Worm (Caenorhabditis elegans) whole organism, late embryonic: Measurements from ENCODE around the gene C34C12.6.
A peak's percentile ranks its signal among the peaks of the same experiment; 100 is the strongest.

Experiments
- C08G9.2 ChIP-seq: sonication (generic microtip); optimal IDR thresholded peaks from 2 replicates; lab custom pipeline; 2016; ENCODE audit warnings: mild to moderate bottlenecking, missing genetic modification characterization, moderate library complexity, missing compliant biosample characterization
- C38D4.7 ChIP-seq: fragments of 200-800 bp; sonication (Bioruptor generic); optimal IDR thresholded peaks from 2 replicates; lab custom pipeline; 2018; ENCODE audit warnings: mild to moderate bottlenecking, missing genetic modification characterization, moderate library complexity, missing compliant biosample characterization
- K09A11.1 ChIP-seq: sonication (generic microtip); optimal IDR thresholded peaks from 2 replicates; lab custom pipeline; 2017; ENCODE audit warnings: antibody characterized with exemption, mild to moderate bottlenecking, missing genetic modification characterization, missing compliant biosample characterization; ENCODE audit not compliant: insufficient read depth
- Y22D7AL.16 ChIP-seq: sonication (generic microtip); optimal IDR thresholded peaks from 2 replicates; lab custom pipeline; 2016; ENCODE audit warnings: missing genetic modification characterization, missing compliant biosample characterization
- ama-1 ChIP-seq: fragments of 150-350 bp; optimal IDR thresholded peaks from 2 replicates; lab custom pipeline; 2014
- ceh-18 ChIP-seq: sonication (generic microtip); optimal IDR thresholded peaks from 2 replicates; lab custom pipeline; 2016; ENCODE audit warnings: missing genetic modification characterization, missing compliant biosample characterization
- ceh-22 ChIP-seq: sonication (generic microtip); optimal IDR thresholded peaks from 2 replicates; lab custom pipeline; 2017; ENCODE audit warnings: missing biosample characterization, missing genetic modification characterization
- ceh-24 ChIP-seq: sonication (generic microtip); optimal IDR thresholded peaks from 2 replicates; lab custom pipeline; 2016; ENCODE audit warnings: mild to moderate bottlenecking, missing genetic modification characterization, missing compliant biosample characterization
- ceh-30 ChIP-seq: fragments of 150-350 bp; optimal IDR thresholded peaks from 2 replicates; lab custom pipeline; 2014; ENCODE audit warnings: missing biosample characterization, missing genetic modification characterization
- ceh-31 ChIP-seq: sonication (generic microtip); optimal IDR thresholded peaks from 2 replicates; lab custom pipeline; 2016; ENCODE audit warnings: missing genetic modification characterization, missing compliant biosample characterization
- ceh-45 ChIP-seq: fragments of 200-800 bp; sonication (Bioruptor generic); IDR thresholded peaks from 2 replicates; pipeline ENCODE4 v1.3.6; 2022; ENCODE audit warnings: missing genetic modification reagents, missing genetic modification characterization, missing compliant biosample characterization
- ceh-6 ChIP-seq: fragments of 200-800 bp; sonication (Bioruptor generic); optimal IDR thresholded peaks from 2 replicates; lab custom pipeline; 2018; ENCODE audit warnings: mild to moderate bottlenecking, missing genetic modification characterization, missing compliant biosample characterization
- ceh-9 ChIP-seq: sonication (generic microtip); optimal IDR thresholded peaks from 2 replicates; lab custom pipeline; 2016; ENCODE audit warnings: mild to moderate bottlenecking, missing genetic modification characterization, inconsistent platforms, missing compliant biosample characterization
- dve-1 ChIP-seq: sonication (generic microtip); optimal IDR thresholded peaks from 2 replicates; lab custom pipeline; 2017; ENCODE audit warnings: antibody characterized with exemption, mild to moderate bottlenecking, missing genetic modification characterization, missing compliant biosample characterization
- ets-4 ChIP-seq: sonication (generic microtip); optimal IDR thresholded peaks from 2 replicates; lab custom pipeline; 2016; ENCODE audit warnings: missing genetic modification characterization, missing compliant biosample characterization
- eyg-1 ChIP-seq: sonication (generic microtip); optimal IDR thresholded peaks from 2 replicates; lab custom pipeline; 2016; ENCODE audit warnings: missing genotype, missing genetic modification characterization, missing compliant biosample characterization
- fkh-10 ChIP-seq: fragments of 150-350 bp; optimal IDR thresholded peaks from 2 replicates; lab custom pipeline; 2014; ENCODE audit warnings: missing biosample characterization, missing genetic modification reagents, missing genetic modification characterization
- hlh-13 ChIP-seq: fragments of 200-800 bp; sonication (Bioruptor generic); optimal IDR thresholded peaks from 2 replicates; lab custom pipeline; 2018; ENCODE audit warnings: mild to moderate bottlenecking, missing genetic modification characterization, missing compliant biosample characterization
- hlh-30 ChIP-seq: sonication (generic microtip); optimal IDR thresholded peaks from 2 replicates; lab custom pipeline; 2017; ENCODE audit warnings: antibody characterized with exemption, missing genetic modification characterization, missing compliant biosample characterization; ENCODE audit not compliant: insufficient read depth
- hlh-6 ChIP-seq: sonication (generic microtip); optimal IDR thresholded peaks from 2 replicates; lab custom pipeline; 2016; ENCODE audit warnings: missing genotype, missing genetic modification characterization, missing compliant biosample characterization
- lin-11 ChIP-seq: fragments of 200-800 bp; sonication (Bioruptor generic); optimal IDR thresholded peaks from 2 replicates; lab custom pipeline; 2018; ENCODE audit warnings: mild to moderate bottlenecking, missing genetic modification characterization, missing compliant biosample characterization
- nfya-1 ChIP-seq: sonication (generic microtip); optimal IDR thresholded peaks from 2 replicates; lab custom pipeline; 2017; ENCODE audit warnings: missing genetic modification characterization, mild to moderate bottlenecking, missing compliant biosample characterization, antibody characterized with exemption, moderate library complexity
- nhr-11 ChIP-seq: fragments of 150-350 bp; optimal IDR thresholded peaks from 2 replicates; lab custom pipeline; 2014; ENCODE audit warnings: missing biosample characterization, missing genetic modification characterization
- nhr-232 ChIP-seq: sonication (generic microtip); optimal IDR thresholded peaks from 2 replicates; lab custom pipeline; 2016; ENCODE audit warnings: missing genetic modification characterization, missing compliant biosample characterization
- npax-4 ChIP-seq: sonication (generic microtip); optimal IDR thresholded peaks from 2 replicates; lab custom pipeline; 2016; ENCODE audit warnings: missing genetic modification characterization, missing compliant biosample characterization
- odd-2 ChIP-seq: sonication (generic microtip); optimal IDR thresholded peaks from 2 replicates; lab custom pipeline; 2017; ENCODE audit warnings: antibody characterized with exemption, mild to moderate bottlenecking, missing genetic modification characterization, missing compliant biosample characterization
- pag-3 ChIP-seq: sonication (generic microtip); optimal IDR thresholded peaks from 2 replicates; lab custom pipeline; 2016; ENCODE audit warnings: missing compliant biosample characterization, missing genetic modification characterization, borderline replicate concordance
- pat-9 ChIP-seq: fragments of 200-800 bp; sonication (Bioruptor generic); optimal IDR thresholded peaks from 2 replicates; lab custom pipeline; 2018; ENCODE audit warnings: mild to moderate bottlenecking, missing genetic modification characterization, moderate library complexity, missing compliant biosample characterization
- pax-1 ChIP-seq: fragments of 150-350 bp; optimal IDR thresholded peaks from 2 replicates; lab custom pipeline; 2014; ENCODE audit warnings: missing biosample characterization, missing genetic modification characterization
- pha-2 ChIP-seq: sonication (generic microtip); optimal IDR thresholded peaks from 2 replicates; lab custom pipeline; 2017; ENCODE audit warnings: mild to moderate bottlenecking, missing genetic modification characterization, missing compliant biosample characterization
- pha-4 ChIP-seq: fragments of 150-350 bp; optimal IDR thresholded peaks from 2 replicates; lab custom pipeline; 2018; ENCODE audit warnings: missing biosample characterization, missing genetic modification reagents, missing genetic modification characterization
- pqm-1 ChIP-seq: sonication (generic microtip); optimal IDR thresholded peaks from 2 replicates; lab custom pipeline; 2016; ENCODE audit warnings: missing genetic modification characterization, missing compliant biosample characterization
- rnt-1 ChIP-seq: sonication (generic microtip); optimal IDR thresholded peaks from 2 replicates; lab custom pipeline; 2016; ENCODE audit warnings: missing genetic modification characterization, missing compliant biosample characterization
- sdc-2 ChIP-seq: sonication (generic microtip); optimal IDR thresholded peaks from 2 replicates; lab custom pipeline; 2016; ENCODE audit warnings: missing genotype, missing genetic modification characterization, missing compliant biosample characterization
- tbx-2 ChIP-seq: sonication (generic microtip); optimal IDR thresholded peaks from 2 replicates; lab custom pipeline; 2016; ENCODE audit warnings: missing genetic modification characterization, missing compliant biosample characterization
- unc-3 ChIP-seq, 2 experiments: fragments of 200-800 bp in 1 of 2; sonication (Bioruptor generic) in 1 of 2; sonication (generic microtip) in 1 of 2; conservative IDR thresholded peaks in 1 of 2; optimal IDR thresholded peaks in 1 of 2; 2 replicates each; pipeline versions ENCODE4 v1.3.6 to Lab custom; 2016 to 2022; ENCODE audit warnings: missing compliant biosample characterization in 2 of 2, missing genetic modification characterization in 2 of 2, missing genetic modification reagents in 1 of 2
- unc-55 ChIP-seq: sonication (generic microtip); optimal IDR thresholded peaks from 2 replicates; lab custom pipeline; 2017; ENCODE audit warnings: missing biosample characterization, missing genetic modification reagents, missing genetic modification characterization
- unc-86 ChIP-seq: sonication (generic microtip); optimal IDR thresholded peaks from 2 replicates; lab custom pipeline; 2016; ENCODE audit warnings: missing genetic modification characterization, missing compliant biosample characterization
- zip-5 ChIP-seq: sonication (generic microtip); optimal IDR thresholded peaks from 2 replicates; lab custom pipeline; 2016; ENCODE audit warnings: missing genetic modification characterization, missing compliant biosample characterization

C34C12.6 gene

DNA sequence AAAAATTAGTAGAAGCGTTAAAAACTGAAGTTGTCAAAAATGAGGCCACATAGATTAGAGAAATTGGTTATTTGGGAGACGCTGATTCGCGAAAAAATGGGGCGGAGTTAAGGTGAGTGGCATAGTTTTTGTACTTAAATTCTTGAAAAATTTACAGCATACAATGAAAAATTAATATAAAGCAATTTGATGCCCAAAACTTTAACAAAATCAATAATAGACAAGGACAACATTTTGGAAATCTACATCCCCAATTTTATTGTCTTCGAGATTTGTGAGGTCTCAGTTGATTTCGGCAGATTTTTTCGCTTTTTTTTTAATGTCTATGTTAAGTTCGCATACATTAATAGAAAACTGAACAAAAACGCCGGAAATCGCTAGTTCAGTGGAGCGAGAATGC lies 6.1 kb upstream of the C34C12.6 start (continued):
- TF ChIP-seq hlh-13 (GFP tag; lab: Kevin White, UChicago) (no peak), tbx-2 (tag; lab: Kevin White, UChicago) (peak; percentile 97), ets-4 (tag; lab: Kevin White, UChicago) (peak; percentile 98), lin-11 (tag; lab: Kevin White, UChicago) (peak; percentile 41), ceh-24 (tag; lab: Kevin White, UChicago) (no peak), unc-55 (GFP tag; lab: Kevin White, UChicago) (no peak), Y22D7AL.16 (tag; lab: Kevin White, UChicago) (peak; percentile 53), ceh-22 (tag; lab: Kevin White, UChicago) (no peak), ceh-9 (tag; lab: Kevin White, UChicago) (no peak), npax-4 (tag; lab: Kevin White, UChicago) (no peak), odd-2 (no peak), zip-5 (tag; lab: Kevin White, UChicago) (peak; percentile 98), unc-86 (tag; lab: Kevin White, UChicago) (peak; percentile 82), ceh-6 (no peak), K09A11.1 (no peak), ama-1 (lab: Kevin White, UChicago) (no peak), pag-3 (peak; percentile 86), rnt-1 (tag; lab: Kevin White, UChicago) (peak; percentile 87), ceh-30 (no peak), pha-4 (tag; lab: Kevin White, UChicago) (no peak), pat-9 (tag; lab: Kevin White, UChicago) (no peak), pax-1 (no peak), eyg-1 (tag; lab: Kevin White, UChicago) (peak; percentile 51), C08G9.2 (tag; lab: Kevin White, UChicago) (peak; percentile 99), pqm-1 (peak; percentile 97), sdc-2 (peak; percentile 71), nhr-11 (tag; lab: Kevin White, UChicago) (no peak), nhr-232 (no peak), unc-3 (GFP tag; conservative IDR thresholded peaks at IDR 0.05; lab: Robert Waterston, UW) (no peak), unc-3 (tag; optimal IDR thresholded peaks at IDR 0.05; lab: Kevin White, UChicago) (peak; percentile 88), ceh-18 (tag; lab: Kevin White, UChicago) (peak; percentile 32), hlh-6 (tag; lab: Kevin White, UChicago) (no peak)

DNA sequence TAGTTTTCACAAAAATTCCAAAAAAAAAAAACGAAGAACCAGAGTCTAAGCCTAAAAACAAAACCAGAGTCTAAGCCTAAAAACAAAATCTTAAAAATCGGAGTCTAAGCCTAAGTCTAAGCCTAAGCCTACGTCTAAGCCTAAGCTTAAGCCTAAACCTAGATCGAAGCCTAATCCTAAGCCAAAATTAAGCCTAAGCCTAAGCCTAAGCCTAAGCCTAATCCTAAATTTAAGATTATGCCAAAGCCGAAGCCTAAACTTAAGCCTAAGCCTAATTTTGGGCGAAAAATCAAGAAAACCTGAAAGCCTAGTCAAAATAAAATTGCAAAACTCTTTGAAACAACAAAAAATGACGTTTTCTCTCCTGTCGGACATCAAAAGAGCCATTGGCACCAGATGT lies 5.0 kb upstream of the C34C12.6 start:
- TF ChIP-seq ceh-45 (GFP tag; lab: Robert Waterston, UW) (no peak), dve-1 (tag; lab: Kevin White, UChicago) (peak; percentile 90)

DNA sequence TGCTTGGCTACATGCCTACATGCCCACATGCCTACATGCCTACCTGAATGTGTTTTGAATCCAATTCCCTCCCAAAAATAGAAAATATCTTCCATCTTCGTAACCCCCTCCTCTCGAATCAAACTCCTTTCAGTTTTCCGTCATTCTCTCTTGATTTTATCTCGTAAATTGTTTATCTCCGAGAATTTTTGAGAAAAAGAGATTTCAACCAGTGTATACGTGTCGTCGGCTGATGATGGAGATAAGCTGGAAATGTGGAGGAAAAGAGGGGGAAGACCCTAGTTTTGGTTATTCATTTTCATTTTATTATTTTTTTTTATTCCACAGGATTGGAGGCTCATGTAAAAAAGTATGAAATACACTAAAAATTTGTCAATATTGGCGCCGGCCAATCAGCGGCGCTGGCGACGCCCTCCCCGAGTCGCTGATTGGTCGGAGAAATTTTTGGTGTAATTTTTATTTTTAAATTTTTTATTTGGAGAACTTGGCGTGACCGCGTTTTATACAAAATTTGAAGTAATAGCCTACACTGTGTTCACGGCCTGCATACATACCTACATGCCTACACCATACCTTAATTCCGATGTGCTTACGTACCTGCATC lies 3.5 kb upstream of the C34C12.6 start:
- TF ChIP-seq nfya-1 (tag; lab: Kevin White, UChicago) = peak; percentile 86
- TF ChIP-seq ceh-31 (tag; lab: Kevin White, UChicago) = no peak

DNA sequence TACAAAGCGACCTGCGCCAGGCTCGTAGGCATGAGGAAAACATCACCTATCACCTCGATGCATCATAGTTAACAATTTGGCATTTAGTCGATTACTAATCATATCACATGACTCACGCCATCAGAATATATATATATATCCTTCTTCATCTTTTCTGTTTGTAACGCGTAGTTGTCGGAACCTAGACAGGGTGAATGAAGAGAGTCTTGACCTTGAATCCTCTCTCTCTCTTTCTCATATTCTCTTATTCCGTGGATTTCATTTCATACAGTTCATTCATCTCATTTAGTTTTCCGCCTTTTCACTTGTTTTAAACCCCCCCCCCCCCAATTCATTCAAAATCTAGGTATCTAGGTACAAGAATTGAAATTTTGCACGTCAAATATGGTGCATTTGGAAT lies 2.2 kb upstream of the C34C12.6 start:
- TF ChIP-seq hlh-30 (tag; lab: Kevin White, UChicago) = peak; percentile 19
- no peak for TF ChIP-seq pha-2
- TF ChIP-seq fkh-10 (GFP tag; lab: Kevin White, UChicago) = no peak
- TF ChIP-seq ceh-6 = no peak
- no peak for TF ChIP-seq dve-1 (tag; lab: Kevin White, UChicago)
- TF ChIP-seq C38D4.7 (GFP tag; lab: Kevin White, UChicago) = no peak
- TF ChIP-seq pha-4 (tag; lab: Kevin White, UChicago) = no peak
- TF ChIP-seq nfya-1 (tag; lab: Kevin White, UChicago) = no peak
